Fruit fly (Drosophila melanogaster) whole organism, embryonic: ENCODE measurements around the gene trus.

Source experiments
- CG10267 ChIP-seq: fragments of 200-800 bp; sonication (Bioruptor generic); optimal IDR thresholded peaks from 2 replicates; lab custom pipeline; 2018; ENCODE audit warnings: missing biosample characterization, mild to moderate bottlenecking, missing genetic modification characterization, moderate library complexity
- CG11247 ChIP-seq: fragments of 200-800 bp; sonication (Bioruptor generic); IDR thresholded peaks from 2 replicates; pipeline ENCODE4 v1.3.6; 2022; ENCODE audit warnings: missing biosample characterization, missing genetic modification characterization
- CG11696 ChIP-seq: fragments of 200-800 bp; sonication (Bioruptor generic); IDR thresholded peaks from 2 replicates; pipeline ENCODE4 v1.3.6; 2022; ENCODE audit warnings: missing biosample characterization, missing genetic modification characterization
- CG12219 ChIP-seq: fragments of 200-800 bp; sonication (Bioruptor generic); optimal IDR thresholded peaks from 3 replicates; lab custom pipeline; 2018; ENCODE audit warnings: missing biosample characterization, mild to moderate bottlenecking, missing genetic modification characterization
- CG13287 ChIP-seq: fragments of 200-800 bp; sonication (Bioruptor generic); IDR thresholded peaks from 2 replicates; pipeline ENCODE4 v1.3.6; 2022; ENCODE audit warnings: missing biosample characterization, missing genetic modification characterization; ENCODE audit not compliant: partially characterized antibody
- CG13894 ChIP-seq: fragments of 200-800 bp; sonication (Bioruptor generic); optimal IDR thresholded peaks from 3 replicates; lab custom pipeline; 2018; ENCODE audit warnings: missing biosample characterization, mild to moderate bottlenecking, missing genetic modification characterization, moderate library complexity
- CG15073 ChIP-seq: fragments of 200-800 bp; sonication (Bioruptor generic); optimal IDR thresholded peaks from 2 replicates; lab custom pipeline; 2016; ENCODE audit warnings: missing biosample characterization, missing genetic modification characterization
- CG15479 ChIP-seq: fragments of 200-800 bp; sonication (Bioruptor generic); optimal IDR thresholded peaks from 3 replicates; lab custom pipeline; 2019; ENCODE audit warnings: missing biosample characterization, mild to moderate bottlenecking, missing genetic modification characterization, moderate library complexity
- CG15696 ChIP-seq: fragments of 200-800 bp; sonication (Bioruptor generic); optimal IDR thresholded peaks from 2 replicates; lab custom pipeline; 2019; ENCODE audit warnings: missing biosample characterization, mild to moderate bottlenecking, missing genetic modification characterization, moderate library complexity
- CG17186 ChIP-seq: fragments of 200-800 bp; sonication (Bioruptor generic); optimal IDR thresholded peaks from 3 replicates; lab custom pipeline; 2017; ENCODE audit warnings: missing biosample characterization, missing genetic modification reagents, missing genetic modification characterization
- CG1792 ChIP-seq: fragments of 200-800 bp; sonication (Bioruptor generic); optimal IDR thresholded peaks from 2 replicates; lab custom pipeline; 2016; ENCODE audit warnings: missing biosample characterization, missing genetic modification characterization
- CG6813 ChIP-seq: fragments of 200-800 bp; sonication (Bioruptor generic); optimal IDR thresholded peaks from 2 replicates; lab custom pipeline; 2017; ENCODE audit warnings: missing biosample characterization, missing genetic modification characterization, mild to moderate bottlenecking, moderate library complexity, missing genetic modification reagents
- CG7987 ChIP-seq: fragments of 200-800 bp; sonication (Bioruptor generic); optimal IDR thresholded peaks from 2 replicates; lab custom pipeline; 2018; ENCODE audit warnings: missing biosample characterization, mild to moderate bottlenecking, missing genetic modification characterization, moderate library complexity
- CG8290 ChIP-seq, 3 experiments: fragments of 200-800 bp; sonication (Bioruptor generic); optimal IDR thresholded peaks; 2 replicates each; lab custom pipeline; 2016 to 2019; ENCODE audit warnings: missing biosample characterization in 3 of 3, missing genetic modification characterization in 3 of 3, mild to moderate bottlenecking in 2 of 3, moderate library complexity in 1 of 3
- CG8765 ChIP-seq: fragments of 200-800 bp; sonication (Bioruptor generic); IDR thresholded peaks from 2 replicates; pipeline ENCODE4 v1.3.6; 2022; ENCODE audit warnings: missing biosample characterization, missing genetic modification characterization
- CG9727 ChIP-seq: fragments of 200-800 bp; sonication (Bioruptor generic); optimal IDR thresholded peaks from 3 replicates; lab custom pipeline; 2017; ENCODE audit warnings: missing biosample characterization, mild to moderate bottlenecking, missing genetic modification characterization
- Camta ChIP-seq: fragments of 200-800 bp; sonication (Bioruptor generic); optimal IDR thresholded peaks from 2 replicates; lab custom pipeline; 2016; ENCODE audit warnings: missing biosample characterization, missing genetic modification characterization
- E2f1 ChIP-seq: fragments of 200-800 bp; sonication (Bioruptor generic); IDR thresholded peaks from 2 replicates; pipeline ENCODE4 v1.3.6; 2022; ENCODE audit warnings: missing biosample characterization, missing genetic modification characterization
- ERR ChIP-seq: fragments of 200-800 bp; sonication (Bioruptor generic); optimal IDR thresholded peaks from 2 replicates; lab custom pipeline; 2016; ENCODE audit warnings: missing biosample characterization, missing genetic modification characterization
- Ets65A ChIP-seq: fragments of 200-800 bp; sonication (Bioruptor generic); peaks from one replicate; lab custom pipeline; 2016; ENCODE audit warnings: missing biosample characterization, missing genetic modification characterization
- Fer3 ChIP-seq: fragments of 200-800 bp; sonication (Bioruptor generic); optimal IDR thresholded peaks from 2 replicates; lab custom pipeline; 2018; ENCODE audit warnings: missing biosample characterization, mild to moderate bottlenecking, missing genetic modification characterization, moderate library complexity
- Gsc ChIP-seq: fragments of 200-800 bp; sonication (Bioruptor generic); IDR thresholded peaks from 2 replicates; pipeline ENCODE4 v1.3.6; 2022; ENCODE audit warnings: missing biosample characterization, missing genetic modification characterization
- Hmr ChIP-seq: fragments of 200-800 bp; sonication (Bioruptor generic); optimal IDR thresholded peaks from 3 replicates; lab custom pipeline; 2017; ENCODE audit warnings: mild to moderate bottlenecking, missing biosample characterization, missing genetic modification reagents, missing genetic modification characterization
- Jarid2 ChIP-seq: fragments of 200-800 bp; sonication (Bioruptor generic); optimal IDR thresholded peaks from 3 replicates; lab custom pipeline; 2017; ENCODE audit warnings: mild to moderate bottlenecking, missing biosample characterization, missing genetic modification reagents, missing genetic modification characterization
- Lim3 ChIP-seq: fragments of 200-800 bp; sonication (Bioruptor generic); IDR thresholded peaks from 2 replicates; pipeline ENCODE4 v1.3.6; 2022; ENCODE audit warnings: missing biosample characterization, missing genetic modification characterization
- Mes4 ChIP-seq: fragments of 200-800 bp; sonication (Bioruptor generic); optimal IDR thresholded peaks from 2 replicates; lab custom pipeline; 2016; ENCODE audit warnings: missing biosample characterization, missing genetic modification characterization
- NC2β ChIP-seq: fragments of 200-800 bp; sonication (Bioruptor generic); optimal IDR thresholded peaks from 2 replicates; lab custom pipeline; 2016; ENCODE audit warnings: missing biosample characterization, missing genetic modification characterization
- Opbp ChIP-seq: fragments of 200-800 bp; sonication (Bioruptor generic); IDR thresholded peaks from 3 replicates; pipeline ENCODE4 v1.3.6; 2022; ENCODE audit warnings: missing biosample characterization, missing genetic modification characterization; ENCODE audit not compliant: partially characterized antibody
- Scr ChIP-seq: fragments of 200-800 bp; sonication (Bioruptor generic); IDR thresholded peaks from 2 replicates; pipeline ENCODE4 v1.3.6; 2022; ENCODE audit warnings: missing biosample characterization, missing genetic modification characterization; ENCODE audit not compliant: partially characterized antibody
- Sin3A ChIP-seq: fragments of >200 bp; optimal IDR thresholded peaks from 2 replicates; lab custom pipeline; 2018
- Xbp1 ChIP-seq: fragments of 200-800 bp; sonication (Bioruptor generic); optimal IDR thresholded peaks from 3 replicates; lab custom pipeline; 2016; ENCODE audit warnings: missing biosample characterization, mild to moderate bottlenecking, missing genetic modification characterization
- ase ChIP-seq: fragments of 200-800 bp; sonication (Bioruptor generic); IDR thresholded peaks from 3 replicates; pipeline ENCODE4 v1.3.6; 2022; ENCODE audit warnings: missing biosample characterization, missing genetic modification characterization
- ash1 ChIP-seq: fragments of 200-800 bp; sonication (Bioruptor generic); optimal IDR thresholded peaks from 2 replicates; lab custom pipeline; 2018; ENCODE audit warnings: missing biosample characterization, mild to moderate bottlenecking, missing genetic modification characterization
- az2 ChIP-seq: fragments of 200-800 bp; sonication (Bioruptor generic); optimal IDR thresholded peaks from 3 replicates; lab custom pipeline; 2016; ENCODE audit warnings: missing biosample characterization, missing genetic modification characterization
- bowl ChIP-seq: fragments of 200-800 bp; sonication (Bioruptor generic); IDR thresholded peaks from 2 replicates; pipeline ENCODE4 v1.3.6; 2022; ENCODE audit warnings: missing biosample characterization, missing genetic modification characterization
- bsh ChIP-seq, 2 experiments: fragments of 200-800 bp; sonication (Bioruptor generic); optimal IDR thresholded peaks; 2 replicates each; lab custom pipeline; 2017 to 2018; ENCODE audit warnings: mild to moderate bottlenecking in 2 of 2, missing biosample characterization in 2 of 2, missing genetic modification characterization in 2 of 2, moderate library complexity in 1 of 2
- dmrt99B ChIP-seq: fragments of 200-800 bp; sonication (Bioruptor generic); optimal IDR thresholded peaks from 2 replicates; lab custom pipeline; 2018; ENCODE audit warnings: missing biosample characterization, mild to moderate bottlenecking, missing genetic modification characterization, moderate library complexity
- fd96Cb ChIP-seq: fragments of 200-800 bp; sonication (Bioruptor generic); optimal IDR thresholded peaks from 2 replicates; lab custom pipeline; 2018; ENCODE audit warnings: missing biosample characterization, mild to moderate bottlenecking, missing genetic modification characterization, moderate library complexity
- her ChIP-seq: fragments of 200-800 bp; sonication (Bioruptor generic); optimal IDR thresholded peaks from 2 replicates; lab custom pipeline; 2016; ENCODE audit warnings: missing biosample characterization, missing genetic modification characterization
- lbe ChIP-seq: fragments of 200-800 bp; sonication (Bioruptor generic); optimal IDR thresholded peaks from 2 replicates; lab custom pipeline; 2016; ENCODE audit warnings: missing biosample characterization, mild to moderate bottlenecking, missing genetic modification characterization
- nom ChIP-seq: fragments of 200-800 bp; sonication (Bioruptor generic); optimal IDR thresholded peaks from 2 replicates; lab custom pipeline; 2017; ENCODE audit warnings: missing biosample characterization, missing genetic modification characterization, mild to moderate bottlenecking, moderate library complexity, missing genetic modification reagents
- oc ChIP-seq: fragments of 200-800 bp; sonication (Bioruptor generic); optimal IDR thresholded peaks from 2 replicates; lab custom pipeline; 2018; ENCODE audit warnings: missing biosample characterization, mild to moderate bottlenecking, missing genetic modification characterization, moderate library complexity
- pb ChIP-seq: fragments of 200-800 bp; sonication (Bioruptor generic); optimal IDR thresholded peaks from 3 replicates; lab custom pipeline; 2016; ENCODE audit warnings: missing biosample characterization, missing genetic modification characterization
- pum ChIP-seq: fragments of 200-800 bp; sonication (Bioruptor generic); optimal IDR thresholded peaks from 2 replicates; lab custom pipeline; 2016; ENCODE audit warnings: missing biosample characterization, missing genetic modification characterization
- sc ChIP-seq, 3 experiments: fragments of >200 bp in 2 of 3; fragments of 200-800 bp in 1 of 3; sonication (Bioruptor generic) in 1 of 3; optimal IDR thresholded peaks; 2 replicates in 2 of 3; 3 replicates in 1 of 3; lab custom pipeline; 2017; ENCODE audit warnings: mild to moderate bottlenecking in 1 of 3, missing biosample characterization in 1 of 3, missing genetic modification characterization in 1 of 3, missing genetic modification reagents in 1 of 3
- sim ChIP-seq: fragments of 200-800 bp; sonication (Bioruptor generic); IDR thresholded peaks from 2 replicates; pipeline ENCODE4 v1.3.6; 2022; ENCODE audit warnings: missing biosample characterization, missing genetic modification characterization
- stwl ChIP-seq: fragments of 200-800 bp; sonication (Bioruptor generic); optimal IDR thresholded peaks from 3 replicates; lab custom pipeline; 2018; ENCODE audit warnings: missing biosample characterization, mild to moderate bottlenecking, missing genetic modification characterization, moderate library complexity
- twi ChIP-seq: fragments of 200-800 bp; optimal IDR thresholded peaks from 2 replicates; lab custom pipeline; 2019; ENCODE audit warnings: missing biosample characterization, mild to moderate bottlenecking, missing genetic modification characterization, moderate library complexity
- vvl ChIP-seq: fragments of 200-800 bp; sonication (Bioruptor generic); IDR thresholded peaks from 2 replicates; pipeline ENCODE4 v1.3.6; 2022; ENCODE audit warnings: missing biosample characterization, missing genetic modification characterization
- wdn ChIP-seq: fragments of 200-800 bp; sonication (Bioruptor generic); IDR thresholded peaks from 2 replicates; pipeline ENCODE4 v1.3.6; 2022; ENCODE audit warnings: missing biosample characterization, missing genetic modification characterization

trus gene

DNA sequence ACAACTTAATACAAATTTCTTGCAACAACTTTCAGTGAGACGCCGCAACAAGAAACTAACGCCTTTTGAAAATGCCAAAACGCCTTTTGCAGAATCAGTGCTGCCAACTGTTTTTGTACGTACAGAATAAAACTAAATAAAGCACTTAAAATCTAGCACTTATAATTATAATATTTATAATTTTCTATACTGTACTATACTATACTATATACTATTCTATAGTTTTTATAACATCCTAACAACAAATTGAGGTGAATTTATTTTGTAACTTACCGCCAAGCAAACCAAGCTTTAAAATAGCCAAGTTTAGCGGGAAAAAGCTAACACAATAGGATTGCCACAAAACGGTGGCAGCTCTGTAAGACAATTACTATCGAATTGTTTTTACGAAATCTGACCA lies 22.6 kb upstream of the trus start, which contains the start of the genes Aos1 and Srlp (continued):
- TF ChIP-seq Opbp (no peak), pb (GFP tag; lab: Kevin White, UChicago) (no peak), Jarid2 (GFP tag; lab: Kevin White, UChicago) (no peak), Fer3 (tag; lab: Kevin White, UChicago) (peak; percentile 54), CG15073 (no peak), Scr (peak; percentile 50; the same call in 1 of the 2 replicates), dmrt99B (tag; lab: Kevin White, UChicago) (no peak), CG8765 (GFP tag; lab: Robert Waterston, UW) (no peak), fd96Cb (tag; lab: Kevin White, UChicago) (peak; percentile 23), pum (GFP tag; lab: Kevin White, UChicago) (no peak), CG12219 (no peak), Mes4 (GFP tag; lab: Kevin White, UChicago) (no peak), CG11247 (GFP tag; lab: Robert Waterston, UW) (no peak), CG11696 (GFP tag; lab: Robert Waterston, UW) (no peak), stwl (tag; lab: Kevin White, UChicago) (peak; percentile 53), ERR (no peak), Hmr (GFP tag; lab: Kevin White, UChicago) (no peak), CG7987 (GFP tag; lab: Kevin White, UChicago) (no peak), bsh (GFP tag; optimal IDR thresholded peaks at IDR 0.05; lab: Kevin White, UChicago) (peak in 1 of 2 experiments; percentile 49), CG9727 (GFP tag; lab: Kevin White, UChicago) (peak; percentile 24), sc (optimal IDR thresholded peaks at IDR 0.05; lab: Kevin White, UChicago) (no peak), sc (GFP tag; optimal IDR thresholded peaks at IDR 0.05; lab: Kevin White, UChicago) (peak; percentile 1), CG17186 (GFP tag; lab: Kevin White, UChicago) (peak; percentile 21), E2f1 (GFP tag; lab: Robert Waterston, UW) (0 out of 2 replicates have a peak, but pooled peaks have one; percentile 8), CG8290 (GFP tag; optimal IDR thresholded peaks at IDR 0.05; lab: Kevin White, UChicago) (peak; percentile 19), CG8290 (tag; optimal IDR thresholded peaks at IDR 0.05; lab: Kevin White, UChicago) (no peak), oc (tag; lab: Kevin White, UChicago) (no peak), bowl (GFP tag; lab: Robert Waterston, UW) (no peak), CG15696 (tag; lab: Kevin White, UChicago) (peak; percentile 62), wdn (GFP tag; lab: Robert Waterston, UW) (no peak), Ets65A (GFP tag; lab: Kevin White, UChicago) (peak; percentile 52), CG10267 (tag; lab: Kevin White, UChicago) (peak; percentile 70), Lim3 (no peak), sim (GFP tag; lab: Robert Waterston, UW) (no peak), NC2β (no peak), CG13894 (tag; lab: Kevin White, UChicago) (peak; percentile 63), CG15479 (GFP tag; lab: Kevin White, UChicago) (no peak), Xbp1 (GFP tag; lab: Kevin White, UChicago) (peak; percentile 69), ash1 (GFP tag; lab: Kevin White, UChicago) (no peak), CG6813 (GFP tag; lab: Kevin White, UChicago) (no peak), ase (GFP tag; lab: Robert Waterston, UW) (no peak), nom (peak; percentile 43), Sin3A (peak; percentile 44), CG1792 (GFP tag; lab: Kevin White, UChicago) (no peak), vvl (GFP tag; lab: Robert Waterston, UW) (no peak), Camta (GFP tag; lab: Kevin White, UChicago) (no peak), lbe (peak; percentile 51), az2 (GFP tag; lab: Kevin White, UChicago) (peak; percentile 46), Gsc (GFP tag; lab: Robert Waterston, UW) (no peak), twi (tag; lab: Kevin White, UChicago) (peak; percentile 46), CG13287 (GFP tag; lab: Robert Waterston, UW) (peak; percentile 35; the same call in 1 of the 2 replicates), her (GFP tag; lab: Kevin White, UChicago) (no peak)
